Worm (Caenorhabditis elegans): ENCODE data around the gene T24E12.11.

T24E12.11 gene

ce11 chrII:3743684-3744200 lies 35.6 kb downstream of the T24E12.11 start, which contains the start of gene nta-1:
Gene nta-1, minus strand, starts transcription at chrII:3743814.
- TF ChIP-seq hmg-1.1 (GFP tag; IDR thresholded peaks at IDR 0.05) (0 out of 2 replicates have a peak, but pooled peaks have one; percentile 36), tag-97 (GFP tag; IDR thresholded peaks at IDR 0.05) (no peak), nhr-77 (tag; optimal IDR thresholded peaks at IDR 0.05) (peak; percentile 13), lin-29 (GFP tag; IDR thresholded peaks at IDR 0.05) (no peak), aha-1 (tag) (no peak), ceh-20 (GFP tag; IDR thresholded peaks at IDR 0.05) (no peak), lsy-2 (tag; optimal IDR thresholded peaks at IDR 0.05) (no peak), zip-11 (GFP tag; IDR thresholded peaks at IDR 0.05) (no peak), nhr-102 (tag; optimal IDR thresholded peaks at IDR 0.05) (peak; percentile 74), daf-19 (GFP tag; conservative IDR thresholded peaks at IDR 0.05) (no peak), madf-5 (GFP tag; IDR thresholded peaks at IDR 0.05) (no peak), lin-13 (GFP tag; optimal IDR thresholded peaks at IDR 0.05) (no peak), dmd-8 (GFP tag; IDR thresholded peaks at IDR 0.05) (no peak), set-16 (GFP tag; IDR thresholded peaks at IDR 0.05) (no peak), hif-1 (tag; optimal IDR thresholded peaks at IDR 0.05) (no peak), dpl-1 (GFP tag; optimal IDR thresholded peaks at IDR 0.05) (no peak), pqm-1 (tag; optimal IDR thresholded peaks at IDR 0.05) (peak; percentile 50), snpc-4 (tag; optimal IDR thresholded peaks at IDR 0.05) (no peak), egl-43 (GFP tag; IDR thresholded peaks at IDR 0.05) (no peak), nhr-10 (tag; optimal IDR thresholded peaks at IDR 0.05) (no peak), lin-38 (GFP tag; IDR thresholded peaks at IDR 0.05) (no peak), mdl-1 (tag; optimal IDR thresholded peaks at IDR 0.05) (peak in 1 of 2 experiments; percentile 22), saeg-2 (GFP tag; IDR thresholded peaks at IDR 0.05) (no peak), ceh-28 (tag; optimal IDR thresholded peaks at IDR 0.05) (no peak), aly-2 (tag; optimal IDR thresholded peaks at IDR 0.05) (no peak), spr-3 (GFP tag; optimal IDR thresholded peaks at IDR 0.05) (no peak), egl-27 (tag; optimal IDR thresholded peaks at IDR 0.05) (no peak), tra-1 (GFP tag; IDR thresholded peaks at IDR 0.05) (no peak), F49E8.2 (tag; optimal IDR thresholded peaks at IDR 0.05; ENCODE audit: borderline replicate concordance) (no peak), daf-12 (tag; optimal IDR thresholded peaks at IDR 0.05) (no peak), unc-130 (GFP tag; optimal IDR thresholded peaks at IDR 0.05) (no peak), sdz-12 (GFP tag; optimal IDR thresholded peaks at IDR 0.05) (no peak), jun-1 (tag; optimal IDR thresholded peaks at IDR 0.05) (no peak), duxl-1 (tag; optimal IDR thresholded peaks at IDR 0.05; ENCODE audit: poor library complexity) (peak; percentile 76), nhr-111 (GFP tag; optimal IDR thresholded peaks at IDR 0.05) (no peak), lin-39 (tag; optimal IDR thresholded peaks at IDR 0.05) (no peak), R02D3.7 (tag; optimal IDR thresholded peaks at IDR 0.05) (no peak), nhr-28 (tag; optimal IDR thresholded peaks at IDR 0.05) (peak; percentile 91), F10B5.3 (tag; optimal IDR thresholded peaks at IDR 0.05) (no peak), hlh-11 (tag; optimal IDR thresholded peaks at IDR 0.05) (peak; percentile 51), lir-3 (tag; optimal IDR thresholded peaks at IDR 0.05) (no peak), T26A8.4 (GFP tag; IDR thresholded peaks at IDR 0.05) (no peak), F37D6.2 (tag; optimal IDR thresholded peaks at IDR 0.05) (no peak), arid-1 (GFP tag; conservative IDR thresholded peaks at IDR 0.05) (no peak), vab-7 (GFP tag; IDR thresholded peaks at IDR 0.05) (no peak), attf-4 (tag; optimal IDR thresholded peaks at IDR 0.05) (no peak), unc-62 (GFP tag; optimal IDR thresholded peaks at IDR 0.05 in 1 of 2) (peak in 1 of 2 experiments; percentile 97), unc-62 (tag; optimal IDR thresholded peaks at IDR 0.05) (no peak), fkh-10 (GFP tag; optimal IDR thresholded peaks at IDR 0.05) (no peak), lin-15B (tag; optimal IDR thresholded peaks at IDR 0.05) (no peak), nhr-25 (tag; optimal IDR thresholded peaks at IDR 0.05; ENCODE audit: borderline replicate concordance, insufficient read depth) (no peak), snpc-1.2 (GFP tag; IDR thresholded peaks at IDR 0.05) (no peak)

Measured in whole organism, L4 larva.